Fruit fly (Drosophila melanogaster): ENCODE data around the gene CG8526.

CG8526 gene

dm6 chr3R:9768884-9769283, 32.2 kb upstream of the CG8526 start, which contains the start of gene MED6:
Gene MED6 (minus strand): TSS chr3R:9768984.
- TF ChIP-seq fd85E (GFP tag; optimal IDR thresholded peaks at IDR 0.05) (no peak), Met (GFP tag; optimal IDR thresholded peaks at IDR 0.05) (no peak), achi (GFP tag; optimal IDR thresholded peaks at IDR 0.05) (no peak), CG11294 (GFP tag; IDR thresholded peaks at IDR 0.05) (no peak), Ets21C (GFP tag; optimal IDR thresholded peaks at IDR 0.05) (no peak), lz (GFP tag; optimal IDR thresholded peaks at IDR 0.05) (no peak), fd59A (GFP tag; optimal IDR thresholded peaks at IDR 0.05) (no peak), CG3919 (GFP tag; optimal IDR thresholded peaks at IDR 0.05) (no peak), Ets96B (tag; optimal IDR thresholded peaks at IDR 0.05) (no peak), CG4318 (GFP tag; optimal IDR thresholded peaks at IDR 0.05) (no peak), salr (GFP tag; optimal IDR thresholded peaks at IDR 0.05) (no peak), CG16779 (tag; optimal IDR thresholded peaks at IDR 0.05) (no peak), Smox (GFP tag; optimal IDR thresholded peaks at IDR 0.05) (no peak)

- TF ChIP-seq CG31627 (GFP tag; optimal IDR thresholded peaks at IDR 0.05) (no peak), vri (GFP tag; optimal IDR thresholded peaks at IDR 0.05) (peak; percentile 63)
Measured at dm6 chr3R:9770127-9770526, 31.0 kb upstream of the CG8526 start.

- TF ChIP-seq CG34406 (GFP tag; optimal IDR thresholded peaks at IDR 0.05) = peak; percentile 95
- peak; percentile 97 for TF ChIP-seq CG31627 (GFP tag; optimal IDR thresholded peaks at IDR 0.05)
- no peak for TF ChIP-seq CG4318 (GFP tag; optimal IDR thresholded peaks at IDR 0.05)
- TF ChIP-seq Eip78C (GFP tag) = peak; percentile 99
- TF ChIP-seq Eip75B (GFP tag; optimal IDR thresholded peaks at IDR 0.05) = peak; percentile 95
- peak; percentile 97 for TF ChIP-seq Sox14 (GFP tag; optimal IDR thresholded peaks at IDR 0.05)
- peak; percentile 99 for TF ChIP-seq svp (GFP tag)
- peak; percentile 87 for TF ChIP-seq CG6808 (GFP tag; optimal IDR thresholded peaks at IDR 0.05)
- TF ChIP-seq Hr4 (GFP tag; optimal IDR thresholded peaks at IDR 0.05) = peak; percentile 96
- TF ChIP-seq CG16779 (tag; optimal IDR thresholded peaks at IDR 0.05) = peak; percentile 85
- peak; percentile 87 for TF ChIP-seq CG6854 (GFP tag; optimal IDR thresholded peaks at IDR 0.05)
- TF ChIP-seq CG32006 (GFP tag; optimal IDR thresholded peaks at IDR 0.05) = peak; percentile 90
- TF ChIP-seq CG8319 (GFP tag; optimal IDR thresholded peaks at IDR 0.05) = peak; percentile 91
- peak; percentile 95 for TF ChIP-seq achi (GFP tag; optimal IDR thresholded peaks at IDR 0.05)
- TF ChIP-seq net (GFP tag; optimal IDR thresholded peaks at IDR 0.05) = peak; percentile 95
- peak; percentile 90 for TF ChIP-seq CG11294 (GFP tag; IDR thresholded peaks at IDR 0.05)
- TF ChIP-seq ss (GFP tag; optimal IDR thresholded peaks at IDR 0.05) = peak; percentile 81 to 89
- TF ChIP-seq CG1621 (tag; optimal IDR thresholded peaks at IDR 0.05) = peak; percentile 90
- peak; percentile 96 for TF ChIP-seq CG3919 (GFP tag; optimal IDR thresholded peaks at IDR 0.05)
- TF ChIP-seq Lpt (GFP tag; optimal IDR thresholded peaks at IDR 0.05) = peak; percentile 87
- peak; percentile 96 for TF ChIP-seq CG10631 (GFP tag; optimal IDR thresholded peaks at IDR 0.05)
- peak; percentile 81 for TF ChIP-seq Blimp-1 (GFP tag; optimal IDR thresholded peaks at IDR 0.05)
- TF ChIP-seq Ets96B (tag; optimal IDR thresholded peaks at IDR 0.05) = peak; percentile 90
- TF ChIP-seq CG3032 (tag; optimal IDR thresholded peaks at IDR 0.05) = peak; percentile 89
- TF ChIP-seq CG10669 (GFP tag; optimal IDR thresholded peaks at IDR 0.05) = peak; percentile 91
- TF ChIP-seq CG11762 (GFP tag; optimal IDR thresholded peaks at IDR 0.05; ENCODE audit: insufficient read depth) = peak; percentile 94
- peak; percentile 31 for TF ChIP-seq Hr38 (GFP tag; optimal IDR thresholded peaks at IDR 0.05)
- peak; percentile 97 for TF ChIP-seq Hr39 (GFP tag; optimal IDR thresholded peaks at IDR 0.05)
- peak; percentile 60 for TF ChIP-seq dac (GFP tag; optimal IDR thresholded peaks at IDR 0.05)
- TF ChIP-seq vri (GFP tag; optimal IDR thresholded peaks at IDR 0.05) = peak; percentile 98
- peak; percentile 97 for TF ChIP-seq Met (GFP tag; optimal IDR thresholded peaks at IDR 0.05)
- peak; percentile 96 for TF ChIP-seq Smox (GFP tag; optimal IDR thresholded peaks at IDR 0.05)
- peak; percentile 97 for TF ChIP-seq OdsH (GFP tag; optimal IDR thresholded peaks at IDR 0.05)
- peak; percentile 93 for TF ChIP-seq dsx (GFP tag; optimal IDR thresholded peaks at IDR 0.05; ENCODE audit: poor library complexity, severe bottlenecking)
- peak; percentile 90 for TF ChIP-seq CG6276 (GFP tag; optimal IDR thresholded peaks at IDR 0.05)
- TF ChIP-seq fd59A (GFP tag; optimal IDR thresholded peaks at IDR 0.05) = peak; percentile 78
- TF ChIP-seq acj6 (GFP tag; optimal IDR thresholded peaks at IDR 0.05) = peak; percentile 96
- peak; percentile 83 for TF ChIP-seq fd85E (GFP tag; optimal IDR thresholded peaks at IDR 0.05)
- peak; percentile 94 for TF ChIP-seq Ets21C (GFP tag; optimal IDR thresholded peaks at IDR 0.05)
- peak; percentile 97 for TF ChIP-seq eg (GFP tag; IDR thresholded peaks at IDR 0.05)
- TF ChIP-seq esn (GFP tag; optimal IDR thresholded peaks at IDR 0.05) = peak; percentile 98
- peak; percentile 96 for TF ChIP-seq CG8632 (GFP tag; optimal IDR thresholded peaks at IDR 0.05)
- TF ChIP-seq Eip93F (GFP tag; optimal IDR thresholded peaks at IDR 0.05) = peak; percentile 94
Measured at dm6 chr3R:9771519-9771972, 29.5 kb upstream of the CG8526 start, which contains the start of gene CG9471. Gene CG9471 (minus strand): TSS chr3R:9771542.
